Fruit fly (Drosophila melanogaster) whole organism, wandering third instar larva: ENCODE measurements around the gene beat-VII.

Experiments used
- Abd-B ChIP-seq: fragments of >200 bp; optimal IDR thresholded peaks from 2 replicates; lab custom pipeline; 2017; ENCODE audit warnings: missing biosample characterization, missing genetic modification characterization
- CG32264 ChIP-seq: fragments of 200-800 bp; sonication (Bioruptor generic); optimal IDR thresholded peaks from 2 replicates; lab custom pipeline; 2016; ENCODE audit warnings: missing biosample characterization, missing genetic modification characterization
- CrebA ChIP-seq: fragments of 200-800 bp; sonication (Bioruptor generic); optimal IDR thresholded peaks from 2 replicates; lab custom pipeline; 2016; ENCODE audit warnings: missing biosample characterization, mild to moderate bottlenecking, missing genetic modification characterization, borderline replicate concordance
- Dfd ChIP-seq: fragments of >200 bp; optimal IDR thresholded peaks from 2 replicates; lab custom pipeline; 2017; ENCODE audit warnings: missing biosample characterization, missing genetic modification characterization
- GATAd ChIP-seq: sonication (Bioruptor generic); optimal IDR thresholded peaks from 2 replicates; lab custom pipeline; 2016; ENCODE audit warnings: missing biosample characterization, missing genetic modification characterization
- HLH106 ChIP-seq: fragments of 200-800 bp; optimal IDR thresholded peaks from 3 replicates; lab custom pipeline; 2019; ENCODE audit warnings: missing biosample characterization, mild to moderate bottlenecking, missing genetic modification characterization, moderate library complexity
- Hnf4 ChIP-seq: fragments of 200-800 bp; sonication (Bioruptor generic); optimal IDR thresholded peaks from 2 replicates; lab custom pipeline; 2016; ENCODE audit warnings: missing biosample characterization, mild to moderate bottlenecking, missing genetic modification characterization
- Hr78 ChIP-seq: fragments of >200 bp; optimal IDR thresholded peaks from 2 replicates; lab custom pipeline; 2017; ENCODE audit warnings: missing biosample characterization, missing genetic modification characterization
- Hr83 ChIP-seq: fragments of 200-300 bp; sonication (Bioruptor generic); optimal IDR thresholded peaks from 2 replicates; lab custom pipeline; 2016; ENCODE audit warnings: missing biosample characterization, mild to moderate bottlenecking, missing genetic modification characterization, moderate library complexity; ENCODE audit not compliant: poor library complexity, severe bottlenecking
- Jra ChIP-seq: sonication (Bioruptor generic); optimal IDR thresholded peaks from 2 replicates; lab custom pipeline; 2016; ENCODE audit warnings: missing biosample characterization, missing genetic modification characterization
- Myc ChIP-seq: fragments of >200 bp; optimal IDR thresholded peaks from 2 replicates; lab custom pipeline; 2017
- N ChIP-seq: fragments of >200 bp; optimal IDR thresholded peaks from 2 replicates; lab custom pipeline; 2018; ENCODE audit warnings: missing biosample characterization, missing external identifiers, missing genetic modification characterization
- OdsH ChIP-seq: fragments of 200-800 bp; sonication (Bioruptor generic); optimal IDR thresholded peaks from 2 replicates; lab custom pipeline; 2016; ENCODE audit warnings: missing biosample characterization, mild to moderate bottlenecking, missing genetic modification characterization
- Sp1 ChIP-seq: fragments of 200-800 bp; sonication (Bioruptor generic); optimal IDR thresholded peaks from 3 replicates; lab custom pipeline; 2019; ENCODE audit warnings: missing biosample characterization, mild to moderate bottlenecking, missing genetic modification characterization, moderate library complexity
- Vsx2 ChIP-seq: fragments of 200-300, 225-300 bp; sonication (Bioruptor generic); optimal IDR thresholded peaks from 2 replicates; lab custom pipeline; 2018; ENCODE audit warnings: missing biosample characterization, missing genetic modification characterization; ENCODE audit not compliant: partially characterized antibody
- brk ChIP-seq: fragments of 200-800 bp; sonication (Bioruptor generic); optimal IDR thresholded peaks from 2 replicates; lab custom pipeline; 2016; ENCODE audit warnings: missing biosample characterization, mild to moderate bottlenecking, missing genetic modification characterization
- dl ChIP-seq, 2 experiments: fragments of 175-275, 200-275 bp in 1 of 2; fragments of 200-275 bp in 1 of 2; sonication (Bioruptor generic); optimal IDR thresholded peaks; lab custom pipeline; 2018; ENCODE audit warnings: mild to moderate bottlenecking in 2 of 2, missing biosample characterization in 2 of 2, missing genetic modification characterization in 2 of 2, moderate library complexity in 2 of 2; ENCODE audit not compliant: partially characterized antibody in 2 of 2, insufficient read depth in 1 of 2
- dsf ChIP-seq: sonication (Bioruptor generic); optimal IDR thresholded peaks from 2 replicates; lab custom pipeline; 2016; ENCODE audit warnings: missing biosample characterization, missing genetic modification characterization, borderline replicate concordance
- ey ChIP-seq: fragments of 200-800 bp; sonication (Bioruptor generic); optimal IDR thresholded peaks from 2 replicates; lab custom pipeline; 2016; ENCODE audit warnings: missing biosample characterization, missing genetic modification characterization
- foxo ChIP-seq, 2 experiments: fragments of 200-800 bp; sonication (Bioruptor generic); optimal IDR thresholded peaks; 2 replicates in 1 of 2; 3 replicates in 1 of 2; lab custom pipeline; 2016 to 2017; ENCODE audit warnings: missing biosample characterization in 2 of 2, missing genetic modification characterization in 2 of 2
- fru ChIP-seq: fragments of 200-800 bp; sonication (Bioruptor generic); optimal IDR thresholded peaks from 3 replicates; lab custom pipeline; 2016; ENCODE audit warnings: missing biosample characterization, mild to moderate bottlenecking, missing genetic modification characterization
- h ChIP-seq: fragments of 200-800 bp; sonication (Bioruptor generic); optimal IDR thresholded peaks from 3 replicates; lab custom pipeline; 2016; ENCODE audit warnings: missing biosample characterization, mild to moderate bottlenecking, missing genetic modification characterization
- jim ChIP-seq: fragments of 175-275, 200-325 bp; sonication (Bioruptor generic); optimal IDR thresholded peaks from 2 replicates; lab custom pipeline; 2016; ENCODE audit warnings: missing biosample characterization, mild to moderate bottlenecking, missing genetic modification characterization
- lola ChIP-seq: fragments of >200 bp; optimal IDR thresholded peaks from 2 replicates; lab custom pipeline; 2017; ENCODE audit warnings: missing biosample characterization, missing genetic modification characterization
- pan ChIP-seq: fragments of >200 bp; optimal IDR thresholded peaks from 2 replicates; lab custom pipeline; 2017
- rgr ChIP-seq: fragments of 200-800 bp; sonication (Bioruptor generic); optimal IDR thresholded peaks from 3 replicates; lab custom pipeline; 2016; ENCODE audit warnings: missing biosample characterization, mild to moderate bottlenecking, missing genetic modification characterization
- sv ChIP-seq: fragments of 200-800 bp; sonication (Bioruptor generic); optimal IDR thresholded peaks from 3 replicates; lab custom pipeline; 2016; ENCODE audit warnings: missing biosample characterization, missing genetic modification characterization
- tai ChIP-seq: sonication (Bioruptor generic); optimal IDR thresholded peaks from 2 replicates; lab custom pipeline; 2016; ENCODE audit warnings: missing biosample characterization, missing genetic modification characterization
- usp ChIP-seq: fragments of >200 bp; optimal IDR thresholded peaks from 2 replicates; lab custom pipeline; 2017; ENCODE audit warnings: missing biosample characterization, missing genetic modification characterization
- woc ChIP-seq: sonication (Bioruptor generic); optimal IDR thresholded peaks from 2 replicates; lab custom pipeline; 2016; ENCODE audit warnings: missing biosample characterization, mild to moderate bottlenecking, missing genetic modification characterization

Gene beat-VII

DNA sequence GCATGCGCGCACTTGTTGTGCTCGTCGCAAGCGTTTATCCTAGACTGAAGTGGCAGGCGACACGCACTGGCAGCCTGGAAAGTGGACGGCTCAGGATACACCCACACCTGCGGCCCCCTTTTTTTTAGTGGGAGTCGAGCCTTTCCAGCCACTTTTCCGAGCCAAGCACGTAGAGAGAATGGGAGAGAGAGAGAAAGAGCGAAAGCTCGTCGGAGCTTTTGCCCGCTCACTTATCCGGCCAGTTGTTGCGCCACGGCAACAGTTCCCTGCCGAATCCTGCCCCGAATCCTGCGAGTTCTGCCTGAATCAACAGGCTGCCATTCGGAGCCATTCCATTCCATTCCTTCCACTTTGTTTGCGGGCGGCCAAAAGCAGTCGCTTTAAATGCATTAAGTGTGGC, at the start of gene beat-VII:
Gene beat-VII, minus strand, starts transcription at position 20 of the 400 bp plus-strand sequence.
- TF ChIP-seq dl (GFP tag; optimal IDR thresholded peaks at IDR 0.05; lab: Kevin White, UChicago; ENCODE audit: insufficient read depth in 1 of 2, partially characterized antibody in 2 of 2) = no peak
- no peak for TF ChIP-seq CrebA (GFP tag; lab: Kevin White, UChicago)
- no peak for TF ChIP-seq lola (GFP tag; lab: Kevin White, UChicago)
- TF ChIP-seq ey (GFP tag; lab: Kevin White, UChicago) = no peak
- TF ChIP-seq Dfd (GFP tag; lab: Kevin White, UChicago) = no peak
- no peak for TF ChIP-seq h (GFP tag; lab: Kevin White, UChicago)
- no peak for TF ChIP-seq Sp1
- no peak for TF ChIP-seq HLH106
- no peak for TF ChIP-seq Myc
- no peak for TF ChIP-seq rgr (GFP tag; lab: Kevin White, UChicago)
- TF ChIP-seq Abd-B (GFP tag; lab: Kevin White, UChicago) = no peak
- no peak for TF ChIP-seq Hnf4 (GFP tag; lab: Kevin White, UChicago)
- TF ChIP-seq GATAd (GFP tag; lab: Kevin White, UChicago) = no peak
- no peak for TF ChIP-seq foxo (GFP tag; optimal IDR thresholded peaks at IDR 0.05; lab: Kevin White, UChicago)
- TF ChIP-seq Jra (GFP tag; lab: Kevin White, UChicago) = no peak
- TF ChIP-seq dsf (GFP tag; lab: Kevin White, UChicago) = no peak
- no peak for TF ChIP-seq CG32264 (GFP tag; lab: Kevin White, UChicago)
- TF ChIP-seq pan (lab: Kevin White, UChicago) = no peak
- TF ChIP-seq jim (GFP tag; lab: Kevin White, UChicago) = no peak

DNA sequence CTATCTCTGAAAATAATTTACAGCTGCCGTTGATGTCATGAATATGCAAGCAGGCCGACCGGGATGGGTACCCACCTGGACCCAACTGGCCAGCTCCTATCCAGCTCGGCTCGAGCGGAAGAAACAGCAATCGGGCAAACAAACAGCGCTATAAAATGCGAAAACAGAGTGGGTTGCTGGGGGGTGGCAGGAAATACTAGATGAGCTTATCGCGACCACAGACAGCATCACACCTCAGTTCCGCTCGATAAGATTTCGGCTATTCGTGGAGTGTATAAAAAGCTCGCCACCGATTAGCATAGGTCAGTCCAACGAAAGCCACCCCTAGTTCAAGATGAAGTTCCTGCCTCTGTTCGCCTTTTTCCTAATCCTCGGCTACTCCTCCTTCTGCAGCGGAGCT, 46.7 kb upstream of the beat-VII start, which contains the start of gene CG14245:
Gene CG14245, plus strand, starts transcription at position 301 of the 400 bp plus-strand sequence.
- TF ChIP-seq Vsx2 (GFP tag; lab: Kevin White, UChicago) = no peak
- no peak for TF ChIP-seq sv (GFP tag; lab: Kevin White, UChicago)
- no peak for TF ChIP-seq Jra (GFP tag; lab: Kevin White, UChicago)
- no peak for TF ChIP-seq tai
- TF ChIP-seq N (GFP tag; lab: Kevin White, UChicago) = no peak
- no peak for TF ChIP-seq Hr83 (GFP tag; lab: Kevin White, UChicago)
- no peak for TF ChIP-seq Hr78 (GFP tag; lab: Kevin White, UChicago)
- no peak for TF ChIP-seq woc
- no peak for TF ChIP-seq OdsH (GFP tag; lab: Kevin White, UChicago)
- TF ChIP-seq CG32264 (GFP tag; lab: Kevin White, UChicago) = no peak

DNA sequence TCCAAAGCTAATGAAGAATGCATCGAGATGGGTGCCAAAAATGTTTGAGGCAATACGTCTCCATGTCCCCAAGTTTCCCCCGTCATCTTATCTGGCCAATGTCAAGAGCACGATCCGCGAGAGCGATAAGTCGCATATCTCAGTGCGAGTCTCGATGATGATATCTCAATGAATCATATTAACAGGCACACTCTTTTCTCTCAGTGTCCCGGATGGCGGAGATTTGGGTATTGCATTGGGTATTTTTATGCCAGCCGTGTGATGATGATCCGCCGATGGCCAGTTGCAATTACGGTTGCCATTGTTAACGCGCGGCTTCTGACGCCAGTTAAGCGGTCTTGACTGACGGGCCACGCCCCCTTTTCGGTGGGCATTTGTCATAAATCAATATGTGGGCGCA, 45.2 kb upstream of the beat-VII start, which contains the start of gene CG14246:
Gene CG14246, plus strand, starts transcription at position 301 of the 400 bp plus-strand sequence.
- TF ChIP-seq Jra (GFP tag; lab: Kevin White, UChicago) = no peak
- TF ChIP-seq Myc = no peak
- TF ChIP-seq ey (GFP tag; lab: Kevin White, UChicago) = no peak
- no peak for TF ChIP-seq usp (GFP tag; lab: Kevin White, UChicago)
- TF ChIP-seq N (GFP tag; lab: Kevin White, UChicago) = no peak
- TF ChIP-seq Hnf4 (GFP tag; lab: Kevin White, UChicago) = no peak
- no peak for TF ChIP-seq Hr78 (GFP tag; lab: Kevin White, UChicago)
- TF ChIP-seq HLH106 = no peak
- no peak for TF ChIP-seq OdsH (GFP tag; lab: Kevin White, UChicago)
- no peak for TF ChIP-seq fru (GFP tag; lab: Kevin White, UChicago)
- no peak for TF ChIP-seq foxo (GFP tag; optimal IDR thresholded peaks at IDR 0.05; lab: Kevin White, UChicago)
- no peak for TF ChIP-seq brk (GFP tag; lab: Kevin White, UChicago)
- no peak for TF ChIP-seq woc
- no peak for TF ChIP-seq pan (lab: Kevin White, UChicago)
- no peak for TF ChIP-seq sv (GFP tag; lab: Kevin White, UChicago)
- no peak for TF ChIP-seq Abd-B (GFP tag; lab: Kevin White, UChicago)

DNA sequence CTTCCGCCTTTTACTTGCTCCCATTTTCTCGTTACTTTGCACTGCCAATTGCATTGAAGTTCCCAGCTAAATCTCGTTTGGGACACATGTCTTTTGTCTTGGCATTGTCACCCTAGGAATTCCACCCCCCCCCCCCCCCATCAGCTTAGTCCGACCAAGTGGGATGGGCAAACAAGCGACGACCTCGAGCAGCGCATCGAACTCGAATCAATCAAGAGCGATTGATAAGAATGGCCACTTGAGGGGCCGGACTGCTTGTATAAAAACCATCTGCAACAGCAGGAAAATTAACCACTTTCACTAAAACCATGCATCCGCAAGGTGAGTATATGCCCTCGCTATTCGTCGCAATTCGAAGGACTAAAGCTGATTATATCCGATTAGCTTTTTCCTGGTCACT, 44.1 kb upstream of the beat-VII start, which contains the start of gene CG14244:
Gene CG14244, plus strand, starts transcription at position 301 of the 400 bp plus-strand sequence.
- TF ChIP-seq woc (no peak), Dfd (GFP tag; lab: Kevin White, UChicago) (no peak), sv (GFP tag; lab: Kevin White, UChicago) (no peak)
